Fruit fly (Drosophila melanogaster) whole organism, prepupa: Measurements from ENCODE around the gene He.

Experiments
- Blimp-1 ChIP-seq: fragments of 200-800 bp; sonication (Bioruptor generic); optimal IDR thresholded peaks from 3 replicates; lab custom pipeline; 2017; ENCODE audit warnings: missing biosample characterization, missing genetic modification characterization, mild to moderate bottlenecking, moderate library complexity, missing genetic modification reagents
- CG10669 ChIP-seq: fragments of 200-800 bp; sonication (Bioruptor generic); optimal IDR thresholded peaks from 3 replicates; lab custom pipeline; 2018; ENCODE audit warnings: missing biosample characterization, mild to moderate bottlenecking, missing genetic modification characterization, moderate library complexity
- CG11762 ChIP-seq: fragments of 200-800 bp; sonication (Bioruptor generic); optimal IDR thresholded peaks from 3 replicates; lab custom pipeline; 2016; ENCODE audit warnings: missing biosample characterization, missing genetic modification characterization; ENCODE audit not compliant: insufficient read depth
- CG11902 ChIP-seq: fragments of 200-800 bp; sonication (Bioruptor generic); optimal IDR thresholded peaks from 3 replicates; lab custom pipeline; 2016; ENCODE audit warnings: missing biosample characterization, missing genetic modification characterization
- CG15336 ChIP-seq: fragments of 200-800 bp; sonication (Bioruptor generic); IDR thresholded peaks from 2 replicates; pipeline ENCODE4 v1.3.6; 2022; ENCODE audit warnings: missing biosample characterization, missing genetic modification characterization
- CG1621 ChIP-seq: fragments of 200-800 bp; sonication (Bioruptor generic); optimal IDR thresholded peaks from 3 replicates; lab custom pipeline; 2018; ENCODE audit warnings: missing biosample characterization, mild to moderate bottlenecking, missing genetic modification characterization
- CG3032 ChIP-seq: fragments of 200-800 bp; optimal IDR thresholded peaks from 2 replicates; lab custom pipeline; 2019; ENCODE audit warnings: missing biosample characterization, mild to moderate bottlenecking, missing genetic modification characterization, moderate library complexity
- CG31627 ChIP-seq: fragments of 200-800 bp; sonication (Bioruptor generic); optimal IDR thresholded peaks from 3 replicates; lab custom pipeline; 2016; ENCODE audit warnings: missing biosample characterization, missing genetic modification characterization
- CG3919 ChIP-seq: fragments of 200-800 bp; sonication (Bioruptor generic); optimal IDR thresholded peaks from 3 replicates; lab custom pipeline; 2016; ENCODE audit warnings: missing biosample characterization, missing genetic modification characterization
- CG4318 ChIP-seq: fragments of 200-800 bp; sonication (Bioruptor generic); optimal IDR thresholded peaks from 3 replicates; lab custom pipeline; 2017; ENCODE audit warnings: missing biosample characterization, mild to moderate bottlenecking, missing genetic modification characterization
- CG6163 ChIP-seq: fragments of 200-800 bp; sonication (Bioruptor generic); IDR thresholded peaks from 3 replicates; pipeline ENCODE4 v1.3.6; 2022; ENCODE audit warnings: missing biosample characterization, missing genetic modification characterization
- CG6276 ChIP-seq: fragments of 200-800 bp; sonication (Bioruptor generic); optimal IDR thresholded peaks from 2 replicates; lab custom pipeline; 2017; ENCODE audit warnings: missing biosample characterization, mild to moderate bottlenecking, missing genetic modification characterization
- CG6792 ChIP-seq: fragments of 200-800 bp; sonication (Bioruptor generic); optimal IDR thresholded peaks from 3 replicates; lab custom pipeline; 2016; ENCODE audit warnings: missing biosample characterization, missing genetic modification characterization
- CG6808 ChIP-seq: fragments of 200-800 bp; sonication (Bioruptor generic); optimal IDR thresholded peaks from 3 replicates; lab custom pipeline; 2017; ENCODE audit warnings: missing biosample characterization, missing genetic modification characterization, mild to moderate bottlenecking, moderate library complexity, missing genetic modification reagents
- CG6854 ChIP-seq: fragments of 200-800 bp; sonication (Bioruptor generic); optimal IDR thresholded peaks from 2 replicates; lab custom pipeline; 2017; ENCODE audit warnings: missing biosample characterization, mild to moderate bottlenecking, missing genetic modification characterization
- CG8119 ChIP-seq: fragments of 200-800 bp; sonication (Bioruptor generic); IDR thresholded peaks from 3 replicates; pipeline ENCODE4 v1.3.6; 2022; ENCODE audit warnings: missing biosample characterization, missing genetic modification characterization
- CG8319 ChIP-seq: fragments of 200-800 bp; sonication (Bioruptor generic); optimal IDR thresholded peaks from 3 replicates; lab custom pipeline; 2016; ENCODE audit warnings: missing biosample characterization, missing genetic modification characterization
- CG9139 ChIP-seq: fragments of 200-800 bp; sonication (Bioruptor generic); optimal IDR thresholded peaks from 3 replicates; lab custom pipeline; 2017; ENCODE audit warnings: missing biosample characterization, mild to moderate bottlenecking, missing genetic modification characterization
- Eip75B ChIP-seq: fragments of 200-800 bp; sonication (Bioruptor generic); optimal IDR thresholded peaks from 3 replicates; lab custom pipeline; 2016; ENCODE audit warnings: missing biosample characterization, missing genetic modification characterization
- Eip78C ChIP-seq: fragments of 200-800 bp; sonication (Bioruptor generic); peaks from one replicate; lab custom pipeline; 2016; ENCODE audit warnings: missing biosample characterization, missing genetic modification characterization
- Eip93F ChIP-seq: fragments of 200-800 bp; sonication (Bioruptor generic); optimal IDR thresholded peaks from 2 replicates; lab custom pipeline; 2016; ENCODE audit warnings: missing biosample characterization, mild to moderate bottlenecking, missing genetic modification characterization
- Ets21C ChIP-seq: fragments of 200-800 bp; sonication (Bioruptor generic); optimal IDR thresholded peaks from 3 replicates; lab custom pipeline; 2016; ENCODE audit warnings: missing biosample characterization, missing genetic modification characterization
- Ets96B ChIP-seq: fragments of 200-800 bp; optimal IDR thresholded peaks from 2 replicates; lab custom pipeline; 2019; ENCODE audit warnings: missing biosample characterization, mild to moderate bottlenecking, missing genetic modification characterization, moderate library complexity
- Gug ChIP-seq: fragments of 200-800 bp; sonication (Bioruptor generic); IDR thresholded peaks from 2 replicates; pipeline ENCODE4 v1.3.6; 2022; ENCODE audit warnings: missing biosample characterization, missing genetic modification characterization
- Hr39 ChIP-seq: fragments of 200-800 bp; sonication (Bioruptor generic); optimal IDR thresholded peaks from 2 replicates; lab custom pipeline; 2016; ENCODE audit warnings: missing biosample characterization, missing genetic modification characterization
- Hr4 ChIP-seq: fragments of 200-800 bp; sonication (Bioruptor generic); optimal IDR thresholded peaks from 3 replicates; lab custom pipeline; 2016; ENCODE audit warnings: missing biosample characterization, missing genetic modification characterization
- Lpt ChIP-seq: fragments of 200-800 bp; sonication (Bioruptor generic); optimal IDR thresholded peaks from 3 replicates; lab custom pipeline; 2016; ENCODE audit warnings: missing biosample characterization, missing genetic modification characterization
- Met ChIP-seq: fragments of 200-800 bp; sonication (Bioruptor generic); optimal IDR thresholded peaks from 3 replicates; lab custom pipeline; 2016; ENCODE audit warnings: missing biosample characterization, missing genetic modification characterization
- Smox ChIP-seq: fragments of 200-800 bp; sonication (Bioruptor generic); optimal IDR thresholded peaks from 3 replicates; lab custom pipeline; 2016; ENCODE audit warnings: missing biosample characterization, missing genetic modification characterization
- Sox102F ChIP-seq: fragments of 200-800 bp; sonication (Bioruptor generic); optimal IDR thresholded peaks from 2 replicates; lab custom pipeline; 2016; ENCODE audit warnings: missing biosample characterization, mild to moderate bottlenecking, missing genetic modification characterization
- Sox15 ChIP-seq: fragments of 200-800 bp; sonication (Bioruptor generic); optimal IDR thresholded peaks from 3 replicates; lab custom pipeline; 2016; ENCODE audit warnings: missing biosample characterization, missing genetic modification characterization
- acj6 ChIP-seq: fragments of 200-800 bp; sonication (Bioruptor generic); optimal IDR thresholded peaks from 3 replicates; lab custom pipeline; 2016; ENCODE audit warnings: missing biosample characterization, missing genetic modification characterization
- fd59A ChIP-seq: fragments of 200-800 bp; sonication (Bioruptor generic); optimal IDR thresholded peaks from 2 replicates; lab custom pipeline; 2017; ENCODE audit warnings: missing biosample characterization, mild to moderate bottlenecking, missing genetic modification characterization, missing genetic modification reagents
- lz ChIP-seq: fragments of 200-800 bp; sonication (Bioruptor generic); optimal IDR thresholded peaks from 3 replicates; lab custom pipeline; 2016; ENCODE audit warnings: missing biosample characterization, missing genetic modification characterization
- net ChIP-seq: fragments of 200-800 bp; sonication (Bioruptor generic); optimal IDR thresholded peaks from 3 replicates; lab custom pipeline; 2016; ENCODE audit warnings: missing biosample characterization, missing genetic modification characterization
- spab ChIP-seq: fragments of 200-800 bp; sonication (Bioruptor generic); optimal IDR thresholded peaks from 2 replicates; lab custom pipeline; 2017; ENCODE audit warnings: missing biosample characterization, mild to moderate bottlenecking, missing genetic modification characterization, missing genetic modification reagents
- ss ChIP-seq, 2 experiments: fragments of 200-800 bp; sonication (Bioruptor generic); optimal IDR thresholded peaks; 2 replicates in 1 of 2; 3 replicates in 1 of 2; lab custom pipeline; 2017 to 2018; ENCODE audit warnings: mild to moderate bottlenecking in 2 of 2, missing biosample characterization in 2 of 2, missing genetic modification characterization in 2 of 2, moderate library complexity in 1 of 2
- svp ChIP-seq: fragments of 200-800 bp; sonication (Bioruptor generic); peaks from one replicate; lab custom pipeline; 2016; ENCODE audit warnings: missing biosample characterization, missing genetic modification characterization
- topi ChIP-seq: fragments of 200-800 bp; sonication (Bioruptor generic); optimal IDR thresholded peaks from 3 replicates; lab custom pipeline; 2016; ENCODE audit warnings: missing biosample characterization, missing genetic modification characterization
- vri ChIP-seq: fragments of 200-800 bp; sonication (Bioruptor generic); optimal IDR thresholded peaks from 3 replicates; lab custom pipeline; 2016; ENCODE audit warnings: missing biosample characterization, mild to moderate bottlenecking, missing genetic modification characterization

He gene

DNA sequence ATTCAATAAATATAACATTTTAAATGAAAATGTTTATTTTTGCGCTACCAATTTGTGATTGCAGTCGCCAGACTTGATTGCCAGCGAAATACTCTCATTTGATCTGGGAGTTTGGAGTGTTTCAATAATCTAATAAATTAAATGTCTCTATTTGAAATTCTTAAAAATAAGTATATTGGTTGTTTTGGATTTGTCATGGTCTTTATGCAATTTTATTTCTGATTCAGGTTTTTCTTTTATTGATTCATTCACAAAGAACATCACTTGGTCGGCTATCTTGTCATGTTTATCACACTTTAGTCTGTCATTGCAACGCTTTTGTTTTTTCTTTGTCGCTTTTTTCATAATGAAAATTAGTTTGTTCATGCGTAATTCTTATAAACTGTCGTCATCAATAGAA lies 26.2 kb upstream of the He start (continued):
- TF ChIP-seq Sox102F (GFP tag; lab: Kevin White, UChicago) (peak; percentile 65), Smox (GFP tag; lab: Kevin White, UChicago) (peak; percentile 56), Sox15 (no peak), CG8319 (GFP tag; lab: Kevin White, UChicago) (no peak), CG31627 (GFP tag; lab: Kevin White, UChicago) (peak; percentile 36), Blimp-1 (GFP tag; lab: Kevin White, UChicago) (peak; percentile 33), CG4318 (GFP tag; lab: Kevin White, UChicago) (no peak), fd59A (GFP tag; lab: Kevin White, UChicago) (no peak), CG6808 (no peak), topi (peak; percentile 61), Ets21C (no peak), Hr4 (GFP tag; lab: Kevin White, UChicago) (no peak), Eip93F (GFP tag; lab: Kevin White, UChicago) (no peak)
- TF ChIP-seq, all 60 proteins: peak for 24

DNA sequence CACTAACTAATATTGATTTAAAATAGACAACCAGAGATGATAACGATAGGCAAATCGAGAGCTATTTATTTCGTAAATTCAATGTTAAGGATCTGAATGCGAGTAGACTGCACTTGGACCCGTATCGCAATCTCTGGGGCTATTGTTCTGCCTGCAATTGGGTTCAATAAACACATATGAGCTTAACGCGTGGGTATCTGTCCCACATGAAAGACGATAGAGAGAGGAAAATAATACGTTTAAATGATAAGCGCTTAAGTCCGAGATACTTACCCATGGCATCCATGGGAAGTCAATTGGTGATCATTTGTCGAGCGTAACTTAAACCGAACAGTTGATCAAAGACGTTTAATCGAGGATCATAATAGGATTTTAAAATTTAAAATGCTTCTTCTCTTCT lies 7.1 kb upstream of the He start, which contains the start of gene NimC2:
TSS of gene NimC2 (plus strand) at position 301 of the 400 bp plus-strand sequence.
- TF ChIP-seq svp (GFP tag; lab: Kevin White, UChicago) (peak; percentile 82), CG6163 (GFP tag; lab: Robert Waterston, UW) (no peak)

DNA sequence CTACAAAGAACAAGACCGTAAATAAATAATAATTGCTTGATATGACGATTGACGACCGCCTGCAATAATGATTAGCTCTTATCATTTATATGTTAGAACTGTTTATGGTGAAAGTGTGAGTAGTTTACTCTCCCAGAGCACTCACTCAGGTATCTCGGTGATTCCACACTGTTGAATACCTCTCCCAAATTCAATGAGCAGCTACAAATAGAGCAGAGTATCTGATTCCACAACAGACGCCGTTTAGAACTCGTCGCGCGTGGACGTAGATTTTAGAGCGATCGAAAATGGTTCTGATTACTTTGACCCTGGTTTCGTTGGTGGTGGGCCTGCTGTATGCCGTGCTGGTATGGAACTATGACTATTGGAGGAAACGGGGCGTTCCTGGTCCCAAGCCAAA lies 4.3 kb upstream of the He start, which contains the start of gene Cyp28a5:
TSS of gene Cyp28a5 (plus strand) at position 230 of the 400 bp plus-strand sequence.
- TF ChIP-seq Sox102F (GFP tag; lab: Kevin White, UChicago) = no peak
- no peak for TF ChIP-seq CG10669
- TF ChIP-seq svp (GFP tag; lab: Kevin White, UChicago) = no peak
- no peak for TF ChIP-seq CG6276 (GFP tag; lab: Kevin White, UChicago)
- no peak for TF ChIP-seq Eip93F (GFP tag; lab: Kevin White, UChicago)
- TF ChIP-seq Ets21C = no peak
- TF ChIP-seq ss (GFP tag; optimal IDR thresholded peaks at IDR 0.05; lab: Kevin White, UChicago) = no peak
- no peak for TF ChIP-seq CG9139 (GFP tag; lab: Kevin White, UChicago)
- TF ChIP-seq Eip75B (GFP tag; lab: Kevin White, UChicago) = no peak
- no peak for TF ChIP-seq acj6 (GFP tag; lab: Kevin White, UChicago)

DNA sequence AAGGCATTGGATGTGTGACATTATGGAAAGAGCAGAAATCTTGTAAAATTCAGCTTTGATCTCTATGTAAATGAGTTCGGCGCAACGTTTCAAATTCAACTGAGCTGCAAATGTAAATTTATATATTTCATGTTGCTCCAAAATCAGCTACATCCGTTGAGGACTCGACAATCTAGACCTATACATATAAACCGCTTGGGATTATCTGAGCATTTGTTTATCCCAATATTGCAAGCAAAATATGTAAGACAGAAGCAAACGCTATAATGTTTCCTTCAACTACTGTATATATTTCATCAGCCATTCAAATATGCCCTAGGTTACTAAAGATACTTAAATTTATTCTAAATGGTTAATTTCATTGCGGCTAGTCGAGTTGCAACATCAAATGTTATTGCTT lies 3.9 kb upstream of the He start, which contains the start of gene NimC1:
TSS of gene NimC1 (minus strand) at position 101 of the 400 bp plus-strand sequence.
- no peak for TF ChIP-seq CG11762
- TF ChIP-seq net = no peak
- no peak for TF ChIP-seq lz (GFP tag; lab: Kevin White, UChicago)
- TF ChIP-seq Gug (GFP tag; lab: Robert Waterston, UW) = no peak
- no peak for TF ChIP-seq Hr39 (GFP tag; lab: Kevin White, UChicago)
- TF ChIP-seq fd59A (GFP tag; lab: Kevin White, UChicago) = no peak
- TF ChIP-seq CG1621 = no peak
- no peak for TF ChIP-seq Smox (GFP tag; lab: Kevin White, UChicago)
- TF ChIP-seq CG3032 = no peak
- TF ChIP-seq spab (GFP tag; lab: Kevin White, UChicago) = no peak
- TF ChIP-seq CG8119 = no peak
- no peak for TF ChIP-seq Met (GFP tag; lab: Kevin White, UChicago)

DNA sequence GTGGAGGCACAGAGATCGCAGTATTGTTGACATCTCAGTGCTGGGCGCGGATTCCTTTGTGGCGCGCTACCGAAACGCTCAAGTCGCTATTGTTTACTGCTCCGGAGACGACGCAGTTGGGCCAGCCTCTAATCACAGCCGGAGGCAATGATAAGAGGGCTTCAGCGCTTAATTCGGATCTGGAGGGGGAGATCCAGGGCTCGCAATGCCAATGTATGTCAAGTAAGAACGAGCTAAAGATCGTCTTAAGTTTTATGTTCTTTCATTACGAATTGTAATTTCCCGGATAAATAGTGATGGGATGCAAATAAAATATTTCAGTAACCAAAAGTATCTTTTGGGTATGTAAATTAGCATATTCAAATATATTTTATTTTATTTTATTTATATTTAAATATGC lies 2.9 kb downstream of the He start, which contains the start of the genes NimB4 and NimB5:
TSS of gene NimB4 (minus strand) at position 101 of the 400 bp plus-strand sequence.
TSS of gene NimB5 (plus strand) at position 302 of the 400 bp plus-strand sequence.
- TF ChIP-seq Ets21C = no peak
- no peak for TF ChIP-seq net
- peak; percentile 64 for TF ChIP-seq svp (GFP tag; lab: Kevin White, UChicago)

DNA sequence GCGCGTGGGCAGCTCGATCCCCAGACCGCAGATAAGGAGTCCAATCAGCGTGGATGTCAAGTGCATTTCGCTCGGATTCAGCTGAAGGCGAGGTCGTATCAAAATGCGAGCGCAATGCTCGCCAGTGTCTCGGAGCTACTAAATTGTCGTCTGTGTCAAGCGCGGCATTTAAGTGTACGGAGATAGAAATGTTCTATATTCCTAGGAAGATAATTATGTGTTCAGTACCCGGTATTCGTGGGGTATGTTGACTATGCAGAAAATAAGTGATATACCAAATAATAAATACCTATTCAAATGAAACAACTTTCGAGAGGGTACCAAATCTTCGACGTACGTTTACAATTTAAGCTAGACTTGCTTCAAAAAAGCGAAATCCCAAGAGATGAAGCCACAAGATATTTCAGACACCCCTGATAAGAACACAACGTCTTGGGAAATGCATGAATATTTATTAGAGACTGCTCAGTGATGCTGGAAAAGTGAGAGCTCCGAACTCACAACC lies 4.8 kb downstream of the He start, which contains the start of gene NimB3:
TSS of gene NimB3 (minus strand) at position 140 of the 505 bp plus-strand sequence.
- TF ChIP-seq Hr39 (GFP tag; lab: Kevin White, UChicago) = peak; percentile 3
- TF ChIP-seq CG31627 (GFP tag; lab: Kevin White, UChicago) = peak; percentile 27
- TF ChIP-seq Lpt (GFP tag; lab: Kevin White, UChicago) = no peak
- peak; percentile 5 for TF ChIP-seq Sox102F (GFP tag; lab: Kevin White, UChicago)
- no peak for TF ChIP-seq Met (GFP tag; lab: Kevin White, UChicago)
- TF ChIP-seq topi = peak; percentile 24
- no peak for TF ChIP-seq Eip93F (GFP tag; lab: Kevin White, UChicago)
- TF ChIP-seq Ets96B (tag; lab: Kevin White, UChicago) = no peak
- peak; percentile 5 for TF ChIP-seq Smox (GFP tag; lab: Kevin White, UChicago)
- TF ChIP-seq spab (GFP tag; lab: Kevin White, UChicago) = no peak
- TF ChIP-seq Eip78C (GFP tag; lab: Kevin White, UChicago) = peak; percentile 61
- TF ChIP-seq CG3919 (GFP tag; lab: Kevin White, UChicago) = no peak
- no peak for TF ChIP-seq CG3032
- no peak for TF ChIP-seq CG6854
- no peak for TF ChIP-seq CG11902 (GFP tag; lab: Kevin White, UChicago)
- peak; percentile 1 for TF ChIP-seq vri (GFP tag; lab: Kevin White, UChicago)
- no peak for TF ChIP-seq CG15336
- TF ChIP-seq CG11762 = no peak
- no peak for TF ChIP-seq CG6792
